Worm (Caenorhabditis elegans): ENCODE results near the gene srm-4.

Gene srm-4

ce11 chrV:14324502-14325467 lies 8.4 kb upstream of the srm-4 start, which contains the start of the genes F47B8.4 and F47B8.18:
F47B8.4 (minus strand) TSS chrV:14324673.
F47B8.18 (minus strand) TSS chrV:14325464.
- peak; percentile 26 for TF ChIP-seq fos-1 (tag; optimal IDR thresholded peaks at IDR 0.05)
- TF ChIP-seq ceh-82 (tag; optimal IDR thresholded peaks at IDR 0.05): no peak

DNA sequence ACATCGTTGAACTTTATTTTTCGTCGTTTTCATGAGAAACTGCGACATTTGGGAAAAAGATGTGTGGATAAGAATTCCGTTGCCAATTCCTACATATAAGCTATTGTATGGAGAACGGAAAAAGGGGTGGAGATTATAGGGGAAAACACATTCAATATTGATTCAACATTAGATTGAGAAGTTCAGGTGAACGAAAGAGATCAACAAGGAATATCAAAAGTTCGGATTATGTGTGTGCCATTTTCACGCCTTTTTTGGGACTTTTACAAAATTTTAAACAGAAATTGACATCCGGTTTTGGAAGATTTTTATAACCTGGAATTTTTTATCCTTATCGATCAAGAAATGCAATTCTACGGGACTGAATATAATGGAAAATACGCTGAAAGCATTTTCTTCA lies 5.4 kb upstream of the srm-4 start, which contains the start of gene F47B8.5:
Gene F47B8.5, minus strand, starts transcription at position 101 of the 400 bp plus-strand sequence.
- TF ChIP-seq nhr-237 (tag; optimal IDR thresholded peaks at IDR 0.05) (no peak), lin-13 (GFP tag; optimal IDR thresholded peaks at IDR 0.05) (no peak), ztf-4 (tag; optimal IDR thresholded peaks at IDR 0.05) (no peak)

- TF ChIP-seq nhr-10 (tag; optimal IDR thresholded peaks at IDR 0.05) (no peak), ceh-16 (tag; optimal IDR thresholded peaks at IDR 0.05) (no peak), F13H6.1 (tag; optimal IDR thresholded peaks at IDR 0.05) (no peak), mab-5 (tag; optimal IDR thresholded peaks at IDR 0.05) (no peak), zag-1 (tag; optimal IDR thresholded peaks at IDR 0.05) (no peak), nhr-23 (tag; optimal IDR thresholded peaks at IDR 0.05) (no peak), snpc-4 (tag; optimal IDR thresholded peaks at IDR 0.05) (no peak), lin-39 (tag; optimal IDR thresholded peaks at IDR 0.05) (no peak)
Observed at ce11 chrV:14328806-14329205, 4.4 kb upstream of the srm-4 start, which contains the start of gene pepm-1. pepm-1 (plus strand) TSS chrV:14329106.

- TF ChIP-seq nhr-25 (tag; optimal IDR thresholded peaks at IDR 0.05): peak; percentile 30
- TF ChIP-seq lin-11 (tag; optimal IDR thresholded peaks at IDR 0.05): no peak
Observed at ce11 chrV:14331477-14331876, 1.7 kb upstream of the srm-4 start, which contains the start of gene F47B8.8. F47B8.8 (plus strand) TSS chrV:14331733.

ce11 chrV:14334901-14335300 lies 1.7 kb downstream of the srm-4 start, which contains the start of gene srm-5:
srm-5 (plus strand) TSS chrV:14335201.
- TF ChIP-seq nhr-6 (tag; optimal IDR thresholded peaks at IDR 0.05) (no peak), nhr-23 (tag; optimal IDR thresholded peaks at IDR 0.05) (no peak), snpc-4 (tag; optimal IDR thresholded peaks at IDR 0.05) (no peak), mab-5 (tag; optimal IDR thresholded peaks at IDR 0.05) (no peak), lin-13 (GFP tag; optimal IDR thresholded peaks at IDR 0.05) (no peak), F13H6.1 (tag; optimal IDR thresholded peaks at IDR 0.05) (no peak)

DNA sequence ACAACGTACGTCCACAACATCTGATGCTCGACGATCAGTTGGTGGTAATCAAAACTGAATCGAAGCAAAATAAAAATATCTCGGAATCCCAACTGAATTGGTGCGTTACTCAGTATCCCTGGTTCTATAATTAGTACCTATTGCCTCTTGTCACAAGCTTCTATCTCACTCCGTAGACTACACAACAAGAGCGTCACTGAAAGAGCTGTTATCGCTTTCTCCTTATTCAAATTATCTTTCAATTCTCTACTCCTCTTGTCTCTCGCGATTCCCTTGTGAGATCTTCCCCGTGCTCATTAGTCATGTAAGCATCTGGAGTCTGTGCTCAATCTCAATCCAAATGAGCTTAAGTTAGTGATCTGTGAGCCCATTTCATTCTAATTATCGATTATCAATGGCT lies 3.4 kb downstream of the srm-4 start, which contains the start of gene srm-6:
Gene srm-6, plus strand, starts transcription at position 301 of the 400 bp plus-strand sequence.
- no peak for TF ChIP-seq snpc-4 (tag; optimal IDR thresholded peaks at IDR 0.05)
- TF ChIP-seq dmd-4 (tag; optimal IDR thresholded peaks at IDR 0.05): no peak
- TF ChIP-seq nhr-6 (tag; optimal IDR thresholded peaks at IDR 0.05): no peak
- no peak for TF ChIP-seq skn-1 (tag; optimal IDR thresholded peaks at IDR 0.05)
- no peak for TF ChIP-seq unc-62 (GFP tag; optimal IDR thresholded peaks at IDR 0.05)
- TF ChIP-seq nhr-77 (tag; optimal IDR thresholded peaks at IDR 0.05): no peak
- no peak for TF ChIP-seq nhr-237 (tag; optimal IDR thresholded peaks at IDR 0.05)
- no peak for TF ChIP-seq zag-1 (tag; optimal IDR thresholded peaks at IDR 0.05)
- TF ChIP-seq egl-27 (tag; optimal IDR thresholded peaks at IDR 0.05): no peak
- TF ChIP-seq crh-2 (tag; optimal IDR thresholded peaks at IDR 0.05): no peak
- TF ChIP-seq ceh-82 (tag; optimal IDR thresholded peaks at IDR 0.05): no peak
- no peak for TF ChIP-seq ztf-4 (tag; optimal IDR thresholded peaks at IDR 0.05)
- no peak for TF ChIP-seq R02D3.7 (tag; optimal IDR thresholded peaks at IDR 0.05)
- TF ChIP-seq C34F6.9 (tag; optimal IDR thresholded peaks at IDR 0.05): no peak
- no peak for TF ChIP-seq lin-39 (tag; optimal IDR thresholded peaks at IDR 0.05)
- TF ChIP-seq unc-39 (tag; optimal IDR thresholded peaks at IDR 0.05): no peak
- TF ChIP-seq nhr-21 (tag; optimal IDR thresholded peaks at IDR 0.05): no peak

ce11 chrV:14341672-14342071 lies 8.5 kb downstream of the srm-4 start, which contains the start of gene F47B8.10:
F47B8.10 (plus strand) TSS chrV:14341972.
- TF ChIP-seq ama-1 (optimal IDR thresholded peaks at IDR 0.05) (no peak), blmp-1 (tag; optimal IDR thresholded peaks at IDR 0.05; ENCODE audit: insufficient read depth) (no peak), nhr-237 (tag; optimal IDR thresholded peaks at IDR 0.05) (no peak), sma-9 (GFP tag; optimal IDR thresholded peaks at IDR 0.05) (no peak), sma-9 (tag; optimal IDR thresholded peaks at IDR 0.05) (no peak), nhr-21 (tag; optimal IDR thresholded peaks at IDR 0.05) (no peak), nhr-25 (tag; optimal IDR thresholded peaks at IDR 0.05) (no peak)

Data from whole organism, L2 larva.